Fruit fly (Drosophila melanogaster): ENCODE results near the gene CG33658.

Gene CG33658

dm6 chr3R:24829887-24830351, 11.0 kb downstream of the CG33658 start, which contains the start of the genes Kaz and CG43273 (continued):
- TF ChIP-seq CG12942 (GFP tag; optimal IDR thresholded peaks at IDR 0.05) = peak; percentile 40
- TF ChIP-seq CG17829 (tag; optimal IDR thresholded peaks at IDR 0.05) = peak; percentile 73
- no peak for TF ChIP-seq fd102C (GFP tag; optimal IDR thresholded peaks at IDR 0.05)
- peak; percentile 56; the same call in 1 of the 3 replicates for TF ChIP-seq dysf (GFP tag; IDR thresholded peaks at IDR 0.05)
- TF ChIP-seq CG6254 (GFP tag; optimal IDR thresholded peaks at IDR 0.05) = peak; percentile 7
- TF ChIP-seq pzg (GFP tag; optimal IDR thresholded peaks at IDR 0.05) = peak; percentile 35
- peak; percentile 69 for TF ChIP-seq vvl (GFP tag; IDR thresholded peaks at IDR 0.05)
- peak; percentile 69 for TF ChIP-seq CG7372 (GFP tag; IDR thresholded peaks at IDR 0.05)
- TF ChIP-seq CG13287 (GFP tag; IDR thresholded peaks at IDR 0.05; ENCODE audit: partially characterized antibody) = peak; percentile 22; the same call in 1 of the 2 replicates
- no peak for TF ChIP-seq Dek (tag; optimal IDR thresholded peaks at IDR 0.05)
- TF ChIP-seq CG3281 (GFP tag; optimal IDR thresholded peaks at IDR 0.05) = no peak
- TF ChIP-seq CG7271 (tag; optimal IDR thresholded peaks at IDR 0.05) = peak; percentile 2
- no peak for TF ChIP-seq pita (GFP tag; optimal IDR thresholded peaks at IDR 0.05)
- 0 out of 2 replicates have a peak, but pooled peaks have one; percentile 11 for TF ChIP-seq sna (GFP tag; IDR thresholded peaks at IDR 0.05; ENCODE audit: partially characterized antibody)
- TF ChIP-seq unpg (GFP tag; optimal IDR thresholded peaks at IDR 0.05) = no peak
- TF ChIP-seq fd96Cb (tag; optimal IDR thresholded peaks at IDR 0.05) = peak; percentile 34
- TF ChIP-seq MTF-1 (GFP tag; optimal IDR thresholded peaks at IDR 0.05; ENCODE audit: borderline replicate concordance) = no peak
- no peak for TF ChIP-seq usp (GFP tag; optimal IDR thresholded peaks at IDR 0.05)
- TF ChIP-seq CG9437 (GFP tag; optimal IDR thresholded peaks at IDR 0.05) = peak; percentile 25
- TF ChIP-seq HmgZ (tag; optimal IDR thresholded peaks at IDR 0.05) = peak; percentile 74
- TF ChIP-seq lab (GFP tag; optimal IDR thresholded peaks at IDR 0.05) = no peak
- no peak for TF ChIP-seq en (GFP tag; optimal IDR thresholded peaks at IDR 0.05)
- TF ChIP-seq pfk (GFP tag; optimal IDR thresholded peaks at IDR 0.05) = no peak
- TF ChIP-seq Ets65A (GFP tag) = peak; percentile 87
- no peak for TF ChIP-seq sug (tag; optimal IDR thresholded peaks at IDR 0.05)
- no peak for TF ChIP-seq CG3726 (GFP tag; IDR thresholded peaks at IDR 0.05)
- peak; percentile 37 for TF ChIP-seq CG15514 (GFP tag; optimal IDR thresholded peaks at IDR 0.05)
- no peak for TF ChIP-seq hbn (GFP tag; IDR thresholded peaks at IDR 0.05; ENCODE audit: partially characterized antibody)
- TF ChIP-seq hth (optimal IDR thresholded peaks at IDR 0.05) = no peak
- TF ChIP-seq E2f2 (GFP tag; IDR thresholded peaks at IDR 0.05) = no peak
- no peak for TF ChIP-seq unc-4 (GFP tag; IDR thresholded peaks at IDR 0.05; ENCODE audit: partially characterized antibody)
- no peak for TF ChIP-seq her (GFP tag; optimal IDR thresholded peaks at IDR 0.05)
- TF ChIP-seq CG4404 (GFP tag; IDR thresholded peaks at IDR 0.05) = no peak
- no peak for TF ChIP-seq ERR (GFP tag; optimal IDR thresholded peaks at IDR 0.05)
- no peak for TF ChIP-seq CG8944 (GFP tag; optimal IDR thresholded peaks at IDR 0.05)
- TF ChIP-seq bab2 (GFP tag; optimal IDR thresholded peaks at IDR 0.05) = no peak
- TF ChIP-seq Oaz (GFP tag; IDR thresholded peaks at IDR 0.05) = no peak
- no peak for TF ChIP-seq so (GFP tag; IDR thresholded peaks at IDR 0.05)
- peak; percentile 81 for TF ChIP-seq CG12391 (tag; optimal IDR thresholded peaks at IDR 0.05)
- TF ChIP-seq CG3995 (GFP tag; optimal IDR thresholded peaks at IDR 0.05) = no peak
- TF ChIP-seq lilli (GFP tag; optimal IDR thresholded peaks at IDR 0.05) = peak; percentile 73
- TF ChIP-seq CrebB (tag; optimal IDR thresholded peaks at IDR 0.05) = no peak
- TF ChIP-seq CG9817 (tag; optimal IDR thresholded peaks at IDR 0.05) = peak; percentile 73
- TF ChIP-seq Ravus (GFP tag; IDR thresholded peaks at IDR 0.05) = no peak; the same call in 1 of the 2 replicates
- no peak for TF ChIP-seq gro (GFP tag; optimal IDR thresholded peaks at IDR 0.05)
- TF ChIP-seq Side (GFP tag; optimal IDR thresholded peaks at IDR 0.05) = no peak
- no peak for TF ChIP-seq Dbx (GFP tag; IDR thresholded peaks at IDR 0.05)
- no peak for TF ChIP-seq bbx (GFP tag; IDR thresholded peaks at IDR 0.05; ENCODE audit: partially characterized antibody)
- TF ChIP-seq D19B (GFP tag; optimal IDR thresholded peaks at IDR 0.05) = no peak
- peak; percentile 46 for TF ChIP-seq CG17359 (tag; optimal IDR thresholded peaks at IDR 0.05)
- no peak for TF ChIP-seq CG7987 (GFP tag; optimal IDR thresholded peaks at IDR 0.05)
